Fruit fly (Drosophila melanogaster): ENCODE measurements around the gene Eip78C.
A peak's percentile ranks its signal among the peaks of the same experiment; 100 is the strongest.

The Eip78C gene

dm6 chr3L:21196563-21196962 is 29.8 kb upstream of the Eip78C start, which contains the start of the genes Targ3 and park (continued):
- TF ChIP-seq Asciz (GFP tag; optimal IDR thresholded peaks at IDR 0.05) (no peak), Med (GFP tag) (peak; percentile 89), CG9797 (GFP tag; optimal IDR thresholded peaks at IDR 0.05) (peak; percentile 9), CG10274 (GFP tag; optimal IDR thresholded peaks at IDR 0.05) (no peak), CG8765 (GFP tag; IDR thresholded peaks at IDR 0.05) (no peak), zen2 (GFP tag; IDR thresholded peaks at IDR 0.05; ENCODE audit: partially characterized antibody) (no peak), Fer1 (GFP tag; optimal IDR thresholded peaks at IDR 0.05) (peak; percentile 19), PHDP (tag; optimal IDR thresholded peaks at IDR 0.05) (peak; percentile 35), CG16815 (GFP tag; optimal IDR thresholded peaks at IDR 0.05) (no peak), CG17186 (GFP tag; optimal IDR thresholded peaks at IDR 0.05) (peak; percentile 76), dm (GFP tag; optimal IDR thresholded peaks at IDR 0.05) (peak; percentile 34), CG1603 (tag; optimal IDR thresholded peaks at IDR 0.05) (peak; percentile 68), kay (GFP tag; optimal IDR thresholded peaks at IDR 0.05) (no peak), CG7987 (GFP tag; optimal IDR thresholded peaks at IDR 0.05) (peak; percentile 47), pzg (GFP tag; optimal IDR thresholded peaks at IDR 0.05) (peak; percentile 86), ci (GFP tag; IDR thresholded peaks at IDR 0.05) (peak; percentile 64; the same call in 1 of the 3 replicates), Ets97D (GFP tag; optimal IDR thresholded peaks at IDR 0.05) (peak; percentile 53), ara (GFP tag; IDR thresholded peaks at IDR 0.05) (no peak), ewg (GFP tag; optimal IDR thresholded peaks at IDR 0.05) (peak; percentile 11), BEAF-32 (GFP tag; optimal IDR thresholded peaks at IDR 0.05) (peak; percentile 33), CG6272 (GFP tag; IDR thresholded peaks at IDR 0.05) (0 out of 2 replicates have a peak, but pooled peaks have one; percentile 11), CG12659 (GFP tag; optimal IDR thresholded peaks at IDR 0.05) (peak; percentile 60), Gsc (GFP tag; IDR thresholded peaks at IDR 0.05) (no peak), GATAe (GFP tag; conservative IDR thresholded peaks at IDR 0.05) (no peak), ro (GFP tag; IDR thresholded peaks at IDR 0.05) (no peak), ATbp (GFP tag; optimal IDR thresholded peaks at IDR 0.05) (no peak), disco-r (GFP tag; optimal IDR thresholded peaks at IDR 0.05) (no peak), otp (GFP tag; IDR thresholded peaks at IDR 0.05) (0 out of 3 replicates have a peak, but pooled peaks have one; percentile 9), CG7786 (GFP tag; optimal IDR thresholded peaks at IDR 0.05) (peak; percentile 43), row (GFP tag; IDR thresholded peaks at IDR 0.05) (peak; percentile 34; the same call in 1 of the 3 replicates), Pdp1 (GFP tag; optimal IDR thresholded peaks at IDR 0.05) (peak in 1 of 2 experiments; percentile 4), CoRest (tag; optimal IDR thresholded peaks at IDR 0.05) (peak; percentile 31), Dll (GFP tag; IDR thresholded peaks at IDR 0.05; ENCODE audit: partially characterized antibody) (0 out of 4 replicates have a peak, but pooled peaks have one; percentile 43), CG14710 (tag; optimal IDR thresholded peaks at IDR 0.05) (peak; percentile 15), Meics (GFP tag; optimal IDR thresholded peaks at IDR 0.05) (peak; percentile 7), dan (GFP tag; IDR thresholded peaks at IDR 0.05) (no peak), CG32532 (GFP tag; IDR thresholded peaks at IDR 0.05) (no peak), CG30403 (GFP tag; optimal IDR thresholded peaks at IDR 0.05) (peak; percentile 17), mirr (GFP tag; optimal IDR thresholded peaks at IDR 0.05) (peak; percentile 40), Six4 (GFP tag; optimal IDR thresholded peaks at IDR 0.05) (no peak), fd64A (GFP tag; optimal IDR thresholded peaks at IDR 0.05) (peak; percentile 25), CG8290 (GFP tag; optimal IDR thresholded peaks at IDR 0.05) (no peak), CG8290 (tag; optimal IDR thresholded peaks at IDR 0.05) (peak in 1 of 2 experiments; percentile 80), hkb (optimal IDR thresholded peaks at IDR 0.05) (peak; percentile 37), hkb (GFP tag; IDR thresholded peaks at IDR 0.05) (no peak), Abd-B (GFP tag; optimal IDR thresholded peaks at IDR 0.05) (no peak), Sin3A (optimal IDR thresholded peaks at IDR 0.05) (peak; percentile 42), Hr3 (GFP tag; optimal IDR thresholded peaks at IDR 0.05) (peak; percentile 1), her (GFP tag; optimal IDR thresholded peaks at IDR 0.05) (peak; percentile 30), CG4820 (GFP tag; optimal IDR thresholded peaks at IDR 0.05) (no peak), HmgZ (tag; optimal IDR thresholded peaks at IDR 0.05) (peak; percentile 48), CG6654 (GFP tag; optimal IDR thresholded peaks at IDR 0.05) (no peak)

Measured in whole organism, embryonic.